Worm (Caenorhabditis elegans) whole organism, L4 larva: ENCODE results near the gene spp-2.

Experiments
- F10B5.3 ChIP-seq: sonication (generic microtip); optimal IDR thresholded peaks from 2 replicates; lab custom pipeline; 2016; ENCODE audit warnings: mild to moderate bottlenecking, missing genetic modification characterization, missing compliant biosample characterization
- F37D6.2 ChIP-seq: sonication (generic microtip); optimal IDR thresholded peaks from 2 replicates; lab custom pipeline; 2016; ENCODE audit warnings: mild to moderate bottlenecking, missing genetic modification characterization, missing compliant biosample characterization
- T20F7.1 ChIP-seq: fragments of 200-800 bp; sonication (Bioruptor generic); optimal IDR thresholded peaks from 2 replicates; lab custom pipeline; 2018; ENCODE audit warnings: mild to moderate bottlenecking, missing genetic modification characterization, missing compliant biosample characterization
- Y5F2A.4 ChIP-seq: fragments of 200-800 bp; sonication (Bioruptor generic); optimal IDR thresholded peaks from 2 replicates; lab custom pipeline; 2018; ENCODE audit warnings: mild to moderate bottlenecking, missing genetic modification characterization, missing compliant biosample characterization
- Y75B8A.6 ChIP-seq: fragments of 200-800 bp; sonication (Bioruptor generic); IDR thresholded peaks from 2 replicates; pipeline ENCODE4 v1.3.6; 2022; ENCODE audit warnings: missing genetic modification reagents, missing genetic modification characterization, missing compliant biosample characterization
- aha-1 ChIP-seq: fragments of 150-350 bp; peaks from one replicate; lab custom pipeline; 2014; ENCODE audit warnings: missing biosample characterization, missing genetic modification characterization
- aly-2 ChIP-seq: sonication (generic microtip); optimal IDR thresholded peaks from 2 replicates; lab custom pipeline; 2018; ENCODE audit warnings: missing biosample characterization, missing genetic modification characterization
- ama-1 ChIP-seq: fragments of 150-350 bp; optimal IDR thresholded peaks from 2 replicates; lab custom pipeline; 2014; ENCODE audit warnings: inconsistent platforms, mixed read lengths
- attf-4 ChIP-seq: sonication (generic microtip); optimal IDR thresholded peaks from 3 replicates; lab custom pipeline; 2017; ENCODE audit warnings: missing biosample characterization, missing genetic modification characterization
- ces-1 ChIP-seq: fragments of 150-350 bp; sonication (generic microtip); optimal IDR thresholded peaks from 4 replicates; lab custom pipeline; 2014; ENCODE audit warnings: missing biosample characterization, missing genetic modification reagents, missing genetic modification characterization
- cey-2 ChIP-seq: sonication (generic microtip); optimal IDR thresholded peaks from 3 replicates; lab custom pipeline; 2017; ENCODE audit warnings: missing genetic modification characterization, mild to moderate bottlenecking, missing compliant biosample characterization, antibody characterized with exemption, borderline replicate concordance; ENCODE audit not compliant: insufficient read depth
- daf-12 ChIP-seq: fragments of 150-350 bp; optimal IDR thresholded peaks from 2 replicates; lab custom pipeline; 2014; ENCODE audit warnings: missing biosample characterization, missing genetic modification reagents, missing genetic modification characterization
- daf-16 ChIP-seq, 3 experiments: sonication (generic microtip); optimal IDR thresholded peaks; 2 replicates each; lab custom pipeline; 2016 to 2017; ENCODE audit warnings: missing genetic modification characterization in 3 of 3, missing genetic modification reagents in 3 of 3, mild to moderate bottlenecking in 2 of 3, missing compliant biosample characterization in 2 of 3, missing biosample characterization in 1 of 3, moderate library complexity in 1 of 3
- dmd-6 ChIP-seq: fragments of 200-800 bp; sonication (Bioruptor generic); IDR thresholded peaks from 2 replicates; pipeline ENCODE4 v1.3.6; 2022; ENCODE audit warnings: missing genetic modification reagents, missing genetic modification characterization, missing compliant biosample characterization
- dmd-8 ChIP-seq: fragments of 200-800 bp; sonication (Bioruptor generic); IDR thresholded peaks from 2 replicates; pipeline ENCODE4 v1.3.6; 2022; ENCODE audit warnings: missing genetic modification characterization, missing compliant biosample characterization
- dmd-9 ChIP-seq: fragments of 200-800 bp; sonication (Bioruptor generic); IDR thresholded peaks from 2 replicates; pipeline ENCODE4 v1.3.6; 2022; ENCODE audit warnings: missing genetic modification reagents, missing genetic modification characterization, missing compliant biosample characterization
- dpl-1 ChIP-seq: fragments of 150-350 bp; optimal IDR thresholded peaks from 2 replicates; lab custom pipeline; 2014; ENCODE audit warnings: missing biosample characterization, missing genetic modification reagents, missing genetic modification characterization
- dve-1 ChIP-seq: sonication (generic microtip); optimal IDR thresholded peaks from 2 replicates; lab custom pipeline; 2017; ENCODE audit warnings: antibody characterized with exemption, mild to moderate bottlenecking, missing genetic modification characterization, missing compliant biosample characterization; ENCODE audit not compliant: insufficient read depth
- egl-43 ChIP-seq: fragments of 200-800 bp; sonication (Bioruptor generic); IDR thresholded peaks from 2 replicates; pipeline ENCODE4 v1.3.6; 2022; ENCODE audit warnings: missing genetic modification reagents, missing genetic modification characterization, missing compliant biosample characterization
- fkh-10 ChIP-seq: fragments of 150-350 bp; optimal IDR thresholded peaks from 2 replicates; lab custom pipeline; 2014; ENCODE audit warnings: missing biosample characterization, missing genetic modification reagents, missing genetic modification characterization
- fos-1 ChIP-seq: fragments of 150-350 bp; optimal IDR thresholded peaks from 2 replicates; lab custom pipeline; 2014; ENCODE audit warnings: missing biosample characterization, missing genetic modification characterization
- hlh-11 ChIP-seq: fragments of 200-800 bp; sonication (Bioruptor generic); optimal IDR thresholded peaks from 2 replicates; lab custom pipeline; 2018; ENCODE audit warnings: mild to moderate bottlenecking, missing genetic modification characterization, missing compliant biosample characterization
- hlh-30 ChIP-seq: sonication (generic microtip); optimal IDR thresholded peaks from 2 replicates; lab custom pipeline; 2017; ENCODE audit warnings: antibody characterized with exemption, mild to moderate bottlenecking, missing genetic modification characterization, missing compliant biosample characterization; ENCODE audit not compliant: insufficient read depth
- lin-1 ChIP-seq: fragments of 200-800 bp; sonication (Bioruptor generic); IDR thresholded peaks from 2 replicates; pipeline ENCODE4 v1.3.6; 2022; ENCODE audit warnings: missing genetic modification reagents, missing genetic modification characterization, missing compliant biosample characterization
- lin-29 ChIP-seq: fragments of 200-800 bp; sonication (Bioruptor generic); IDR thresholded peaks from 2 replicates; pipeline ENCODE4 v1.3.6; 2022; ENCODE audit warnings: missing genetic modification reagents, missing genetic modification characterization, missing compliant biosample characterization
- lin-38 ChIP-seq: fragments of 200-800 bp; sonication (Bioruptor generic); IDR thresholded peaks from 2 replicates; pipeline ENCODE4 v1.3.6; 2022; ENCODE audit warnings: missing genetic modification reagents, missing genetic modification characterization, missing compliant biosample characterization
- lin-39 ChIP-seq: fragments of 150-350 bp; optimal IDR thresholded peaks from 2 replicates; lab custom pipeline; 2014; ENCODE audit warnings: missing biosample characterization, missing genetic modification reagents, missing genetic modification characterization
- madf-9 ChIP-seq: fragments of 200-800 bp; sonication (Bioruptor generic); conservative IDR thresholded peaks from 2 replicates; pipeline ENCODE4 v1.3.6; 2022; ENCODE audit warnings: missing genetic modification reagents, missing genetic modification characterization, missing compliant biosample characterization
- mep-1 ChIP-seq: fragments of 150-350 bp; sonication (generic microtip); optimal IDR thresholded peaks from 3 replicates; lab custom pipeline; 2014; ENCODE audit warnings: missing biosample characterization, missing genetic modification characterization
- mxl-3 ChIP-seq: fragments of 200-800 bp; sonication (Bioruptor generic); optimal IDR thresholded peaks from 2 replicates; lab custom pipeline; 2018; ENCODE audit warnings: mild to moderate bottlenecking, missing genetic modification characterization, missing compliant biosample characterization
- nhr-10 ChIP-seq: fragments of 150-350 bp; optimal IDR thresholded peaks from 2 replicates; lab custom pipeline; 2014; ENCODE audit warnings: missing biosample characterization, missing genetic modification characterization
- nhr-28 ChIP-seq: fragments of 150-350 bp; optimal IDR thresholded peaks from 2 replicates; lab custom pipeline; 2014; ENCODE audit warnings: missing biosample characterization, missing genetic modification characterization
- nhr-41 ChIP-seq: fragments of 200-800 bp; sonication (Bioruptor generic); IDR thresholded peaks from 2 replicates; pipeline ENCODE4 v1.3.6; 2022; ENCODE audit warnings: missing genetic modification reagents, missing genetic modification characterization, missing compliant biosample characterization
- nhr-48 ChIP-seq: sonication (generic microtip); optimal IDR thresholded peaks from 2 replicates; lab custom pipeline; 2016; ENCODE audit warnings: mild to moderate bottlenecking, missing genetic modification characterization, missing compliant biosample characterization
- nhr-77 ChIP-seq: fragments of 150-350 bp; optimal IDR thresholded peaks from 2 replicates; lab custom pipeline; 2014; ENCODE audit warnings: missing biosample characterization, missing genetic modification characterization
- php-3 ChIP-seq: fragments of 200-800 bp; sonication (Bioruptor generic); IDR thresholded peaks from 2 replicates; pipeline ENCODE4 v1.3.6; 2022; ENCODE audit warnings: missing genetic modification reagents, missing genetic modification characterization, missing compliant biosample characterization
- pqm-1 ChIP-seq: sonication (generic microtip); optimal IDR thresholded peaks from 2 replicates; lab custom pipeline; 2017; ENCODE audit warnings: missing biosample characterization, missing genetic modification characterization
- snpc-1.2 ChIP-seq: fragments of 200-800 bp; sonication (Bioruptor generic); IDR thresholded peaks from 2 replicates; pipeline ENCODE4 v1.3.6; 2022; ENCODE audit warnings: missing genetic modification reagents, missing genetic modification characterization, missing compliant biosample characterization
- tra-1 ChIP-seq: fragments of 200-800 bp; sonication (Bioruptor generic); IDR thresholded peaks from 2 replicates; pipeline ENCODE4 v1.3.6; 2022; ENCODE audit warnings: missing genetic modification reagents, missing genetic modification characterization, missing compliant biosample characterization
- unc-130 ChIP-seq: sonication (generic microtip); optimal IDR thresholded peaks from 2 replicates; lab custom pipeline; 2016; ENCODE audit warnings: missing genetic modification reagents, missing genetic modification characterization, missing compliant biosample characterization
- unc-62 ChIP-seq, 3 experiments: fragments of 150-350 bp in 1 of 3; sonication (generic microtip); optimal IDR thresholded peaks in 2 of 3; peaks in 1 of 3; 1 replicate in 1 of 3; 2 replicates in 2 of 3; lab custom pipeline; 2014 to 2017; ENCODE audit warnings: missing biosample characterization in 3 of 3, missing genetic modification characterization in 3 of 3, missing genetic modification reagents in 3 of 3, missing genotype in 1 of 3
- zip-2 ChIP-seq: fragments of 150-350 bp; optimal IDR thresholded peaks from 2 replicates; lab custom pipeline; 2014; ENCODE audit warnings: missing biosample characterization, missing genetic modification characterization

Gene spp-2

ce11 chrX:7303115-7303514 is 13.5 kb downstream of the spp-2 start (continued):
- TF ChIP-seq dpl-1 (GFP tag; lab: Kevin White, UChicago) (no peak), nhr-10 (no peak)

ce11 chrX:7298652-7299051 is 18.0 kb downstream of the spp-2 start, which contains the start of gene K03A1.4:
Gene K03A1.4 (minus strand): TSS chrX:7298752.
- TF ChIP-seq Y75B8A.6 (GFP tag; lab: Robert Waterston, UW): no peak
- TF ChIP-seq unc-62 (GFP tag; optimal IDR thresholded peaks at IDR 0.05 in 1 of 2; lab: Kevin White, UChicago): peak in 1 of 2 experiments; percentile 53
- TF ChIP-seq unc-62 (tag; optimal IDR thresholded peaks at IDR 0.05; lab: Kevin White, UChicago): no peak

- no peak for TF ChIP-seq snpc-1.2 (GFP tag; lab: Robert Waterston, UW)
- peak; percentile 17 for TF ChIP-seq T20F7.1 (GFP tag; lab: Kevin White, UChicago)
- TF ChIP-seq dmd-6 (GFP tag; lab: Robert Waterston, UW): peak; percentile 84
- peak; percentile 84 for TF ChIP-seq tra-1 (GFP tag; lab: Robert Waterston, UW)
- no peak for TF ChIP-seq cey-2 (tag; lab: Kevin White, UChicago)
- TF ChIP-seq ama-1: no peak
- TF ChIP-seq Y5F2A.4: no peak
- peak; percentile 51 for TF ChIP-seq hlh-11
- no peak for TF ChIP-seq nhr-77
- no peak for TF ChIP-seq fos-1
- TF ChIP-seq lin-38: 0 out of 2 replicates have a peak, but pooled peaks have one; percentile 16
- peak; percentile 25 for TF ChIP-seq dve-1
- TF ChIP-seq nhr-48 (tag; lab: Kevin White, UChicago): peak; percentile 17
- no peak for TF ChIP-seq zip-2 (tag; lab: Kevin White, UChicago)
- TF ChIP-seq lin-29 (GFP tag; lab: Robert Waterston, UW): no peak
- 0 out of 2 replicates have a peak, but pooled peaks have one; percentile 6 for TF ChIP-seq nhr-41 (GFP tag; lab: Robert Waterston, UW)
- TF ChIP-seq unc-130 (GFP tag; lab: Kevin White, UChicago): no peak
These were observed 20.3 kb downstream of the spp-2 start for ce11 chrX:7296310-7296709.

- TF ChIP-seq fkh-10 (GFP tag; lab: Kevin White, UChicago) (no peak), mep-1 (tag; lab: Kevin White, UChicago) (no peak), pqm-1 (tag; lab: Kevin White, UChicago) (peak; percentile 86), nhr-28 (tag; lab: Kevin White, UChicago) (peak; percentile 81), F10B5.3 (no peak), ces-1 (GFP tag; lab: Kevin White, UChicago) (no peak), daf-12 (tag; lab: Kevin White, UChicago) (no peak), F37D6.2 (tag; lab: Kevin White, UChicago) (no peak), mxl-3 (GFP tag; lab: Kevin White, UChicago) (no peak), daf-16 (GFP tag; optimal IDR thresholded peaks at IDR 0.05; lab: Kevin White, UChicago) (no peak), daf-16 (tag; optimal IDR thresholded peaks at IDR 0.05; lab: Kevin White, UChicago) (peak; percentile 61), dmd-6 (GFP tag; lab: Robert Waterston, UW) (peak; percentile 48), hlh-30 (tag; lab: Kevin White, UChicago) (peak; percentile 40), aly-2 (tag; lab: Kevin White, UChicago) (no peak), hlh-11 (peak; percentile 50), aha-1 (peak; percentile 49), unc-130 (GFP tag; lab: Kevin White, UChicago) (no peak), egl-43 (GFP tag; lab: Robert Waterston, UW) (no peak), dmd-9 (GFP tag; lab: Robert Waterston, UW) (no peak), madf-9 (GFP tag; lab: Robert Waterston, UW) (no peak), dve-1 (peak; percentile 23), attf-4 (tag; lab: Kevin White, UChicago) (no peak), php-3 (GFP tag; lab: Robert Waterston, UW) (no peak), dpl-1 (GFP tag; lab: Kevin White, UChicago) (no peak), nhr-77 (peak; percentile 65), nhr-41 (GFP tag; lab: Robert Waterston, UW) (no peak), lin-1 (GFP tag; lab: Robert Waterston, UW) (0 out of 2 replicates have a peak, but pooled peaks have one; percentile 12), dmd-8 (GFP tag; lab: Robert Waterston, UW) (no peak), lin-39 (tag; lab: Kevin White, UChicago) (no peak)
These were observed 24.8 kb downstream of the spp-2 start, which contains the start of gene lron-7 for ce11 chrX:7291810-7292209. Gene lron-7 (plus strand): TSS chrX:7292132.
